Worm (Caenorhabditis elegans) whole organism, late embryonic: ENCODE data around the gene clec-183.

Experiments used
- K02D7.2 ChIP-seq: sonication (generic microtip); optimal IDR thresholded peaks from 2 replicates; lab custom pipeline; 2017; ENCODE audit warnings: mild to moderate bottlenecking, missing genetic modification characterization, missing compliant biosample characterization
- Y22D7AL.16 ChIP-seq: sonication (generic microtip); optimal IDR thresholded peaks from 2 replicates; lab custom pipeline; 2016; ENCODE audit warnings: missing genetic modification characterization, missing compliant biosample characterization
- ama-1 ChIP-seq: fragments of 150-350 bp; optimal IDR thresholded peaks from 2 replicates; lab custom pipeline; 2014
- ceh-6 ChIP-seq: fragments of 200-800 bp; sonication (Bioruptor generic); optimal IDR thresholded peaks from 2 replicates; lab custom pipeline; 2018; ENCODE audit warnings: mild to moderate bottlenecking, missing genetic modification characterization, missing compliant biosample characterization
- che-1 ChIP-seq: sonication (generic microtip); optimal IDR thresholded peaks from 2 replicates; lab custom pipeline; 2016; ENCODE audit warnings: mild to moderate bottlenecking, missing genetic modification characterization, missing compliant biosample characterization
- elt-2 ChIP-seq: sonication (generic microtip); optimal IDR thresholded peaks from 2 replicates; lab custom pipeline; 2016; ENCODE audit warnings: missing genetic modification reagents, missing genetic modification characterization, missing compliant biosample characterization
- nfya-1 ChIP-seq: sonication (generic microtip); optimal IDR thresholded peaks from 2 replicates; lab custom pipeline; 2017; ENCODE audit warnings: missing genetic modification characterization, mild to moderate bottlenecking, missing compliant biosample characterization, antibody characterized with exemption, moderate library complexity
- odd-2 ChIP-seq: sonication (generic microtip); optimal IDR thresholded peaks from 2 replicates; lab custom pipeline; 2017; ENCODE audit warnings: antibody characterized with exemption, mild to moderate bottlenecking, missing genetic modification characterization, missing compliant biosample characterization
- pag-3 ChIP-seq: sonication (generic microtip); optimal IDR thresholded peaks from 2 replicates; lab custom pipeline; 2016; ENCODE audit warnings: missing compliant biosample characterization, missing genetic modification characterization, borderline replicate concordance
- pha-4 ChIP-seq: fragments of 150-350 bp; optimal IDR thresholded peaks from 2 replicates; lab custom pipeline; 2018; ENCODE audit warnings: missing biosample characterization, missing genetic modification reagents, missing genetic modification characterization
- pqm-1 ChIP-seq: sonication (generic microtip); optimal IDR thresholded peaks from 2 replicates; lab custom pipeline; 2016; ENCODE audit warnings: missing genetic modification characterization, missing compliant biosample characterization
- rnt-1 ChIP-seq: sonication (generic microtip); optimal IDR thresholded peaks from 2 replicates; lab custom pipeline; 2016; ENCODE audit warnings: missing genetic modification characterization, missing compliant biosample characterization
- tbx-2 ChIP-seq: sonication (generic microtip); optimal IDR thresholded peaks from 2 replicates; lab custom pipeline; 2016; ENCODE audit warnings: missing genetic modification characterization, missing compliant biosample characterization

DNA sequence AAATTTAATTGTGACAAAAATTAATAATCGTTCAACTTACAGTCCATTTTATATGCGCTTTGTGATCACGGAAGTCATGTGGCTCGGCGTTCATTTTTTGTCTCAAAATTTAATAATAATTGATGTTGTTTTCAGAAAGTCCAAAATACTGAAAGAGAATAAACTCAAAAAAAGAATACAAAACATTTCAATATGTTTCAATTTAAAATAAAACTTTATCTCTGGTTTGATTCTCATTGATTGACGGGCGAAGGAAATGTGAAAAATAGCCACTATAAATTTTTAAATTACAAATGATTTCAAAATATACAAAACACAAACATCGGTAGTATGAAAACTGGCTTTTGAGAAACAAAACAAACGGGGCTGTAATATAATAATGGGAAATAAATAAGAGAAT is 11.4 kb downstream of the clec-183 start, which contains the start of gene T20D3.6:
- no peak for TF ChIP-seq nfya-1
- TF ChIP-seq ama-1 (lab: Kevin White, UChicago): no peak
- TF ChIP-seq elt-2 (tag; lab: Kevin White, UChicago): no peak
- TF ChIP-seq tbx-2 (tag; lab: Kevin White, UChicago): no peak
- TF ChIP-seq pag-3 (tag; lab: Kevin White, UChicago): no peak
- TF ChIP-seq Y22D7AL.16: no peak
- no peak for TF ChIP-seq che-1 (tag; lab: Kevin White, UChicago)
- no peak for TF ChIP-seq pqm-1 (tag; lab: Kevin White, UChicago)
- no peak for TF ChIP-seq ceh-6 (GFP tag; lab: Kevin White, UChicago)
- TF ChIP-seq odd-2 (tag; lab: Kevin White, UChicago): no peak
- TF ChIP-seq rnt-1 (tag; lab: Kevin White, UChicago): no peak
- no peak for TF ChIP-seq pha-4 (tag; lab: Kevin White, UChicago)
- TF ChIP-seq K02D7.2 (tag; lab: Kevin White, UChicago): no peak
